Worm (Caenorhabditis elegans) whole organism, L2 larva: ENCODE data around the gene argk-1.

ENCODE experiments used
- C34F6.9 ChIP-seq: fragments of 150-350 bp; optimal IDR thresholded peaks from 2 replicates; lab custom pipeline; 2014; ENCODE audit warnings: missing biosample characterization, missing genetic modification characterization
- F13H6.1 ChIP-seq: sonication (generic microtip); optimal IDR thresholded peaks from 2 replicates; lab custom pipeline; 2016; ENCODE audit warnings: missing genetic modification characterization, missing compliant biosample characterization
- R02D3.7 ChIP-seq: fragments of 150-350 bp; optimal IDR thresholded peaks from 2 replicates; lab custom pipeline; 2014; ENCODE audit warnings: missing biosample characterization, missing genetic modification characterization
- alr-1 ChIP-seq: fragments of 150-350 bp; optimal IDR thresholded peaks from 2 replicates; lab custom pipeline; 2014; ENCODE audit warnings: missing biosample characterization, missing genetic modification characterization
- aly-2 ChIP-seq: fragments of 150-350 bp; optimal IDR thresholded peaks from 2 replicates; lab custom pipeline; 2014; ENCODE audit warnings: missing biosample characterization, missing genetic modification characterization
- ama-1 ChIP-seq: fragments of 150-350 bp; optimal IDR thresholded peaks from 2 replicates; lab custom pipeline; 2018; ENCODE audit warnings: inconsistent platforms
- blmp-1 ChIP-seq: sonication (generic microtip); optimal IDR thresholded peaks from 2 replicates; lab custom pipeline; 2017; ENCODE audit warnings: missing genetic modification characterization, mild to moderate bottlenecking, missing compliant biosample characterization, antibody characterized with exemption, moderate library complexity; ENCODE audit not compliant: insufficient read depth
- ceh-16 ChIP-seq: fragments of 150-350 bp; optimal IDR thresholded peaks from 2 replicates; lab custom pipeline; 2014; ENCODE audit warnings: missing biosample characterization, missing genetic modification characterization
- ceh-82 ChIP-seq: fragments of 150-350 bp; optimal IDR thresholded peaks from 2 replicates; lab custom pipeline; 2014; ENCODE audit warnings: missing biosample characterization, missing genetic modification characterization
- crh-2 ChIP-seq: sonication (generic microtip); optimal IDR thresholded peaks from 2 replicates; lab custom pipeline; 2017; ENCODE audit warnings: missing biosample characterization, missing genetic modification characterization
- dmd-4 ChIP-seq: sonication (generic microtip); optimal IDR thresholded peaks from 2 replicates; lab custom pipeline; 2017; ENCODE audit warnings: missing biosample characterization, missing genetic modification characterization
- elt-1 ChIP-seq: fragments of 150-350 bp; optimal IDR thresholded peaks from 2 replicates; lab custom pipeline; 2014; ENCODE audit warnings: missing biosample characterization, missing genetic modification characterization
- fos-1 ChIP-seq: fragments of 150-350 bp; optimal IDR thresholded peaks from 2 replicates; lab custom pipeline; 2014; ENCODE audit warnings: missing biosample characterization, missing genetic modification characterization
- gmeb-1 ChIP-seq: fragments of 150-350 bp; optimal IDR thresholded peaks from 2 replicates; lab custom pipeline; 2014; ENCODE audit warnings: missing biosample characterization, missing genetic modification characterization
- lin-13 ChIP-seq: fragments of 150-350 bp; optimal IDR thresholded peaks from 2 replicates; lab custom pipeline; 2014; ENCODE audit warnings: missing biosample characterization, missing genetic modification reagents, missing genetic modification characterization
- lsy-2 ChIP-seq, 2 experiments: fragments of 150-350 bp in 1 of 2; sonication (generic microtip) in 1 of 2; optimal IDR thresholded peaks; 2 replicates each; lab custom pipeline; 2014 to 2017; ENCODE audit warnings: missing biosample characterization in 2 of 2, missing genetic modification characterization in 2 of 2
- mab-5 ChIP-seq: fragments of 150-350 bp; optimal IDR thresholded peaks from 2 replicates; lab custom pipeline; 2014; ENCODE audit warnings: missing biosample characterization, missing genetic modification characterization
- mbf-1 ChIP-seq: sonication (generic microtip); optimal IDR thresholded peaks from 2 replicates; lab custom pipeline; 2017; ENCODE audit warnings: missing biosample characterization, missing genetic modification characterization
- mdl-1 ChIP-seq, 2 experiments: fragments of 150-350 bp in 1 of 2; sonication (generic microtip) in 1 of 2; optimal IDR thresholded peaks; 2 replicates each; lab custom pipeline; 2017; ENCODE audit warnings: missing biosample characterization in 2 of 2, missing genetic modification characterization in 2 of 2
- nhr-10 ChIP-seq: sonication (generic microtip); optimal IDR thresholded peaks from 2 replicates; lab custom pipeline; 2017; ENCODE audit warnings: missing biosample characterization, missing genetic modification characterization
- nhr-11 ChIP-seq: fragments of 150-350 bp; optimal IDR thresholded peaks from 2 replicates; lab custom pipeline; 2014; ENCODE audit warnings: missing biosample characterization, missing genetic modification characterization
- nhr-12 ChIP-seq: fragments of 150-350 bp; optimal IDR thresholded peaks from 2 replicates; lab custom pipeline; 2014; ENCODE audit warnings: missing biosample characterization, missing genetic modification characterization
- nhr-129 ChIP-seq: fragments of 150-350 bp; optimal IDR thresholded peaks from 2 replicates; lab custom pipeline; 2014; ENCODE audit warnings: missing biosample characterization, missing genetic modification characterization
- nhr-21 ChIP-seq: fragments of 150-350 bp; optimal IDR thresholded peaks from 2 replicates; lab custom pipeline; 2014; ENCODE audit warnings: missing biosample characterization, missing genetic modification characterization
- nhr-237 ChIP-seq: fragments of 150-350 bp; optimal IDR thresholded peaks from 2 replicates; lab custom pipeline; 2014; ENCODE audit warnings: missing biosample characterization, missing genetic modification characterization
- nhr-25 ChIP-seq: fragments of 150-350 bp; sonication (generic microtip); optimal IDR thresholded peaks from 3 replicates; lab custom pipeline; 2014; ENCODE audit warnings: missing biosample characterization, missing genetic modification characterization
- nhr-6 ChIP-seq: fragments of 150-350 bp; optimal IDR thresholded peaks from 2 replicates; lab custom pipeline; 2014; ENCODE audit warnings: missing biosample characterization, missing genetic modification characterization
- nhr-77 ChIP-seq: fragments of 150-350 bp; optimal IDR thresholded peaks from 2 replicates; lab custom pipeline; 2014; ENCODE audit warnings: missing biosample characterization, missing genetic modification characterization
- peb-1 ChIP-seq: fragments of 150-350 bp; optimal IDR thresholded peaks from 2 replicates; lab custom pipeline; 2014; ENCODE audit warnings: missing biosample characterization, missing genetic modification characterization
- sem-4 ChIP-seq: fragments of 150-350 bp; optimal IDR thresholded peaks from 2 replicates; lab custom pipeline; 2014; ENCODE audit warnings: missing biosample characterization, missing genetic modification reagents, missing genetic modification characterization
- skn-1 ChIP-seq: sonication (generic microtip); optimal IDR thresholded peaks from 2 replicates; lab custom pipeline; 2017; ENCODE audit warnings: missing biosample characterization, missing genetic modification characterization
- sma-9 ChIP-seq, 2 experiments: fragments of 150-350 bp in 1 of 2; sonication (generic microtip) in 1 of 2; optimal IDR thresholded peaks; 2 replicates each; lab custom pipeline; 2014 to 2016; ENCODE audit warnings: missing genetic modification characterization in 2 of 2, mild to moderate bottlenecking in 1 of 2, missing biosample characterization in 1 of 2, missing compliant biosample characterization in 1 of 2, missing genetic modification reagents in 1 of 2, moderate library complexity in 1 of 2
- snpc-4 ChIP-seq: fragments of 150-350 bp; optimal IDR thresholded peaks from 2 replicates; lab custom pipeline; 2014; ENCODE audit warnings: missing biosample characterization, missing genetic modification characterization
- unc-55 ChIP-seq: fragments of 150-350 bp; sonication (generic microtip); optimal IDR thresholded peaks from 3 replicates; lab custom pipeline; 2014; ENCODE audit warnings: missing biosample characterization, missing genetic modification reagents, missing genetic modification characterization
- unc-62 ChIP-seq: fragments of 150-350 bp; optimal IDR thresholded peaks from 2 replicates; lab custom pipeline; 2014; ENCODE audit warnings: missing biosample characterization, missing genetic modification reagents, missing genetic modification characterization
- ztf-1 ChIP-seq: fragments of 200-800 bp; sonication (Bioruptor generic); conservative IDR thresholded peaks from 2 replicates; pipeline ENCODE4 v1.3.6; 2022; ENCODE audit warnings: missing genetic modification characterization, missing compliant biosample characterization
- ztf-4 ChIP-seq: fragments of 150-350 bp; optimal IDR thresholded peaks from 2 replicates; lab custom pipeline; 2014; ENCODE audit warnings: missing biosample characterization, missing genetic modification characterization

argk-1 gene

ce11 chrV:16075250-16075709 is 28.4 kb upstream of the argk-1 start, which contains the start of the genes F14H3.12 and srj-29:
Gene F14H3.12, minus strand, starts transcription at chrV:16075323.
Gene srj-29, plus strand, starts transcription at chrV:16075659.
- no peak for TF ChIP-seq mab-5 (tag; lab: Kevin White, UChicago)
- TF ChIP-seq fos-1 (tag; lab: Kevin White, UChicago), result peak; percentile 30
- TF ChIP-seq ztf-1 (GFP tag; lab: Robert Waterston, UW), result no peak
- no peak for TF ChIP-seq sem-4 (tag; lab: Kevin White, UChicago)

ce11 chrV:16080039-16080438 is 23.7 kb upstream of the argk-1 start:
- TF ChIP-seq peb-1, result no peak
- no peak for TF ChIP-seq nhr-237 (tag; lab: Kevin White, UChicago)
- peak; percentile 57 for TF ChIP-seq sma-9 (GFP tag; optimal IDR thresholded peaks at IDR 0.05; lab: Kevin White, UChicago)
- TF ChIP-seq sma-9 (tag; optimal IDR thresholded peaks at IDR 0.05; lab: Kevin White, UChicago), result no peak
- TF ChIP-seq alr-1 (tag; lab: Kevin White, UChicago), result no peak
- no peak for TF ChIP-seq F13H6.1
- no peak for TF ChIP-seq dmd-4 (tag; lab: Kevin White, UChicago)
- no peak for TF ChIP-seq nhr-6 (tag; lab: Kevin White, UChicago)
- peak; percentile 69 for TF ChIP-seq fos-1 (tag; lab: Kevin White, UChicago)
- TF ChIP-seq, all 48 proteins: peak for 2

DNA sequence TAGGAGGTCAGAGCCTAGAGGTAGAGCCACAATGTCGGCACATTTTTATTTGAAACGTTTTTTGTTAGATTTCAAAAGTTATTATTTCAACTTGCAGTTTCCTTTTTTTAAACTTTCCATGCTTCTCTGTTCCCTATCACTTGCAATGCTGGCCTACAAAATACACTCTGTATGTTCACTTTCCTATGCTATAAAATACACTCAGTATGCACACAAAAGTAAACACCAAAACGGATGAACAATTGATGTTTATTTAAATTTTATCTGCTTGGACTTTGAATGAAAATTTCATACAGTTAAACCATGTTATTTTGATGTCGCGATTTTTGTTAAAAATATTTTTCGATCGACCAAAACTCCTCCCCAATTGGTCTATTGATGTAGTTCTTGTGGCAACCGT is 23.0 kb upstream of the argk-1 start:
- no peak for TF ChIP-seq nhr-6 (tag; lab: Kevin White, UChicago)
- no peak for TF ChIP-seq nhr-10 (tag; lab: Kevin White, UChicago)
- no peak for TF ChIP-seq mab-5 (tag; lab: Kevin White, UChicago)
- TF ChIP-seq mdl-1 (tag; optimal IDR thresholded peaks at IDR 0.05; lab: Kevin White, UChicago), result no peak
- TF ChIP-seq elt-1 (tag; lab: Kevin White, UChicago), result no peak
- TF ChIP-seq lin-13, result no peak
- no peak for TF ChIP-seq sem-4 (tag; lab: Kevin White, UChicago)
- no peak for TF ChIP-seq aly-2 (tag; lab: Kevin White, UChicago)
- TF ChIP-seq C34F6.9, result no peak
- TF ChIP-seq fos-1 (tag; lab: Kevin White, UChicago), result no peak
- no peak for TF ChIP-seq nhr-25 (tag; lab: Kevin White, UChicago)
- no peak for TF ChIP-seq ceh-82 (tag; lab: Kevin White, UChicago)
- TF ChIP-seq crh-2 (tag; lab: Kevin White, UChicago), result no peak
- no peak for TF ChIP-seq ztf-4 (tag; lab: Kevin White, UChicago)
- no peak for TF ChIP-seq lsy-2 (tag; optimal IDR thresholded peaks at IDR 0.05; lab: Kevin White, UChicago)
- no peak for TF ChIP-seq ceh-16 (tag; lab: Kevin White, UChicago)
- TF ChIP-seq nhr-77 (tag; lab: Kevin White, UChicago), result no peak
- TF ChIP-seq snpc-4 (tag; lab: Kevin White, UChicago), result no peak
- TF ChIP-seq nhr-12, result no peak
- no peak for TF ChIP-seq unc-55

DNA sequence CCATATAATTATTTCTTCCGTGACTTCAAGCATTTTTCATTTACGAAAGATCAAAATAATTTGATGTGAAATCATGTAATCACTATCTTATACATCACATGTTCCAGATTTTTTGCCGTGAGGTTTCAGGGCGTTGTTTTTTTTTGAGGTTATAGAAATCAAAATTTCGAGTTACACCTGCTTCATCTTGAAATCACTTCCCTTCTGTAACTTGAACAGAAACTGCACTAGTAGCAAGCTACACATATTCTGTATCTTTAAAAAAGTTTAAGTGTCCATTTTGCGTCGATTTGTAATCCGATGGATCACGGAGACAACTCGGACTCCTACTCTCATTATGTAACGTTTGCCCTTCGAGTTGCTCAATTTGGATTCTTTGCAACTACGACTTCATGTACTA is 13.0 kb upstream of the argk-1 start, which contains the start of gene F22B8.3:
F22B8.3 (plus strand) TSS at position 301 of the 400 bp plus-strand sequence.
- TF ChIP-seq mab-5 (tag; lab: Kevin White, UChicago) (no peak), ceh-82 (tag; lab: Kevin White, UChicago) (no peak), ama-1 (lab: Kevin White, UChicago) (no peak), nhr-25 (tag; lab: Kevin White, UChicago) (no peak), C34F6.9 (no peak), ztf-1 (GFP tag; lab: Robert Waterston, UW) (no peak), nhr-129 (no peak), mdl-1 (tag; optimal IDR thresholded peaks at IDR 0.05; lab: Kevin White, UChicago) (no peak), elt-1 (tag; lab: Kevin White, UChicago) (no peak), nhr-10 (tag; lab: Kevin White, UChicago) (no peak)

ce11 chrV:16094284-16094683 is 9.4 kb upstream of the argk-1 start, which contains the start of gene F22B8.7:
Gene F22B8.7, plus strand, starts transcription at chrV:16094584.
- no peak for TF ChIP-seq unc-55
- no peak for TF ChIP-seq nhr-11 (tag; lab: Kevin White, UChicago)
- no peak for TF ChIP-seq nhr-21 (tag; lab: Kevin White, UChicago)
- no peak for TF ChIP-seq fos-1 (tag; lab: Kevin White, UChicago)
- no peak for TF ChIP-seq mdl-1 (tag; optimal IDR thresholded peaks at IDR 0.05; lab: Kevin White, UChicago)
- no peak for TF ChIP-seq skn-1 (tag; lab: Kevin White, UChicago)
- no peak for TF ChIP-seq C34F6.9
- no peak for TF ChIP-seq nhr-77 (tag; lab: Kevin White, UChicago)
- no peak for TF ChIP-seq ceh-16 (tag; lab: Kevin White, UChicago)
- no peak for TF ChIP-seq sem-4 (tag; lab: Kevin White, UChicago)
- no peak for TF ChIP-seq mab-5 (tag; lab: Kevin White, UChicago)
- no peak for TF ChIP-seq blmp-1
- TF ChIP-seq sma-9 (GFP tag; optimal IDR thresholded peaks at IDR 0.05; lab: Kevin White, UChicago), result no peak
- no peak for TF ChIP-seq sma-9 (tag; optimal IDR thresholded peaks at IDR 0.05; lab: Kevin White, UChicago)
- no peak for TF ChIP-seq unc-62 (GFP tag; lab: Kevin White, UChicago)
- TF ChIP-seq gmeb-1, result no peak
- no peak for TF ChIP-seq R02D3.7 (tag; lab: Kevin White, UChicago)
- TF ChIP-seq nhr-25 (tag; lab: Kevin White, UChicago), result no peak
- no peak for TF ChIP-seq mbf-1
- no peak for TF ChIP-seq nhr-12
